Worm (Caenorhabditis elegans): Measurements from ENCODE around the gene srbc-43.

- no peak for TF ChIP-seq nhr-28 (tag; optimal IDR thresholded peaks at IDR 0.05)
- TF ChIP-seq nhr-237 (tag; optimal IDR thresholded peaks at IDR 0.05), result no peak
- no peak for TF ChIP-seq tbx-8 (GFP tag; optimal IDR thresholded peaks at IDR 0.05)
Measured at ce11 chrV:12792752-12793151, 2.4 kb upstream of the srbc-43 start, which contains the start of gene ugt-5.
